Fruit fly (Drosophila melanogaster): ENCODE results near the gene CG32152.

dm6 chr3L:16105528-16105927, 38.3 kb downstream of the CG32152 start, which contains the start of the genes IntS9 and CG43295:
- TF ChIP-seq CTCF (optimal IDR thresholded peaks at IDR 0.05) (no peak), CG8478 (optimal IDR thresholded peaks at IDR 0.05) (no peak)
